Fruit fly (Drosophila melanogaster) whole organism, embryonic: Measurements from ENCODE around the gene CG6005.

Source experiments
- Ada2b ChIP-seq: fragments of 200-800 bp; sonication (Bioruptor generic); IDR thresholded peaks from 2 replicates; pipeline ENCODE4 v1.3.6; 2022; ENCODE audit warnings: missing biosample characterization, missing genetic modification characterization
- Aef1 ChIP-seq: fragments of 200-800 bp; sonication (Bioruptor generic); IDR thresholded peaks from 3 replicates; pipeline ENCODE4 v1.3.6; 2022; ENCODE audit warnings: missing biosample characterization, missing genetic modification characterization
- B-H2 ChIP-seq: fragments of 200-800 bp; sonication (Bioruptor generic); optimal IDR thresholded peaks from 2 replicates; lab custom pipeline; 2018; ENCODE audit warnings: missing biosample characterization, mild to moderate bottlenecking, missing genetic modification characterization
- Blimp-1 ChIP-seq: fragments of 200-800 bp; sonication (Bioruptor generic); optimal IDR thresholded peaks from 3 replicates; lab custom pipeline; 2018; ENCODE audit warnings: missing biosample characterization, missing genetic modification characterization, mild to moderate bottlenecking, moderate library complexity, missing genetic modification reagents
- CG10209 ChIP-seq: fragments of 200-800 bp; sonication (Bioruptor generic); optimal IDR thresholded peaks from 3 replicates; lab custom pipeline; 2017; ENCODE audit warnings: missing biosample characterization, mild to moderate bottlenecking, missing genetic modification characterization, missing genetic modification reagents
- CG11723 ChIP-seq: fragments of 200-800 bp; sonication (Bioruptor generic); optimal IDR thresholded peaks from 2 replicates; lab custom pipeline; 2017; ENCODE audit warnings: missing biosample characterization, mild to moderate bottlenecking, missing genetic modification characterization
- CG12391 ChIP-seq: fragments of 200-800 bp; sonication (Bioruptor generic); optimal IDR thresholded peaks from 3 replicates; lab custom pipeline; 2018; ENCODE audit warnings: missing biosample characterization, mild to moderate bottlenecking, missing genetic modification characterization, moderate library complexity
- CG13296 ChIP-seq: fragments of 200-800 bp; sonication (Bioruptor generic); optimal IDR thresholded peaks from 3 replicates; lab custom pipeline; 2018; ENCODE audit warnings: missing biosample characterization, mild to moderate bottlenecking, missing genetic modification characterization
- CG14014 ChIP-seq: fragments of 200-800 bp; sonication (Bioruptor generic); IDR thresholded peaks from 2 replicates; pipeline ENCODE4 v1.3.6; 2022; ENCODE audit warnings: missing biosample characterization, missing genetic modification characterization
- CG14667 ChIP-seq: fragments of 200-800 bp; sonication (Bioruptor generic); IDR thresholded peaks from 2 replicates; pipeline ENCODE4 v1.3.6; 2022; ENCODE audit warnings: missing biosample characterization, missing genetic modification characterization
- CG16863 ChIP-seq: fragments of 200-800 bp; sonication (Bioruptor generic); optimal IDR thresholded peaks from 3 replicates; lab custom pipeline; 2016; ENCODE audit warnings: missing biosample characterization, missing genetic modification characterization
- CG17359 ChIP-seq: fragments of 200-800 bp; sonication (Bioruptor generic); optimal IDR thresholded peaks from 3 replicates; lab custom pipeline; 2018; ENCODE audit warnings: missing biosample characterization, mild to moderate bottlenecking, missing genetic modification characterization, moderate library complexity
- CG33557 ChIP-seq: fragments of 200-800 bp; sonication (Bioruptor generic); optimal IDR thresholded peaks from 2 replicates; lab custom pipeline; 2019; ENCODE audit warnings: missing biosample characterization, mild to moderate bottlenecking, missing genetic modification characterization, moderate library complexity
- CG3407 ChIP-seq: fragments of 200-800 bp; sonication (Bioruptor generic); optimal IDR thresholded peaks from 2 replicates; lab custom pipeline; 2018; ENCODE audit warnings: missing biosample characterization, mild to moderate bottlenecking, missing genetic modification characterization
- CG34376 ChIP-seq: fragments of 200-800 bp; sonication (Bioruptor generic); optimal IDR thresholded peaks from 2 replicates; lab custom pipeline; 2018; ENCODE audit warnings: missing biosample characterization, mild to moderate bottlenecking, missing genetic modification characterization
- CG4424 ChIP-seq: fragments of 200-800 bp; sonication (Bioruptor generic); optimal IDR thresholded peaks from 3 replicates; lab custom pipeline; 2016; ENCODE audit warnings: missing biosample characterization, missing genetic modification characterization
- CG6791 ChIP-seq: fragments of 200-800 bp; sonication (Bioruptor generic); IDR thresholded peaks from 3 replicates; pipeline ENCODE4 v1.3.6; 2022; ENCODE audit warnings: missing biosample characterization, missing genetic modification characterization; ENCODE audit not compliant: partially characterized antibody
- CG7745 ChIP-seq: fragments of 200-800 bp; sonication (Bioruptor generic); optimal IDR thresholded peaks from 2 replicates; lab custom pipeline; 2018; ENCODE audit warnings: missing biosample characterization, mild to moderate bottlenecking, missing genetic modification characterization, moderate library complexity
- CG8290 ChIP-seq, 3 experiments: fragments of 200-800 bp; sonication (Bioruptor generic); optimal IDR thresholded peaks; 2 replicates each; lab custom pipeline; 2016 to 2019; ENCODE audit warnings: missing biosample characterization in 3 of 3, missing genetic modification characterization in 3 of 3, mild to moderate bottlenecking in 2 of 3, moderate library complexity in 1 of 3
- Fer1 ChIP-seq: fragments of 200-800 bp; sonication (Bioruptor generic); optimal IDR thresholded peaks from 2 replicates; lab custom pipeline; 2017; ENCODE audit warnings: missing biosample characterization, mild to moderate bottlenecking, missing genetic modification characterization
- Fer2 ChIP-seq: fragments of 200-800 bp; sonication (Bioruptor generic); optimal IDR thresholded peaks from 2 replicates; lab custom pipeline; 2018; ENCODE audit warnings: missing biosample characterization, mild to moderate bottlenecking, missing genetic modification characterization, moderate library complexity
- HLH54F ChIP-seq: fragments of 200-800 bp; sonication (Bioruptor generic); optimal IDR thresholded peaks from 3 replicates; lab custom pipeline; 2016; ENCODE audit warnings: missing biosample characterization, missing genetic modification characterization
- Hand ChIP-seq: fragments of 200-800 bp; sonication (Bioruptor generic); optimal IDR thresholded peaks from 2 replicates; lab custom pipeline; 2017; ENCODE audit warnings: mild to moderate bottlenecking, missing biosample characterization, missing genetic modification reagents, missing genetic modification characterization
- Jarid2 ChIP-seq: fragments of 200-800 bp; sonication (Bioruptor generic); optimal IDR thresholded peaks from 3 replicates; lab custom pipeline; 2017; ENCODE audit warnings: mild to moderate bottlenecking, missing biosample characterization, missing genetic modification reagents, missing genetic modification characterization
- NK7.1 ChIP-seq: fragments of 200-800 bp; sonication (Bioruptor generic); optimal IDR thresholded peaks from 3 replicates; lab custom pipeline; 2016; ENCODE audit warnings: missing biosample characterization, missing genetic modification characterization
- Nf-YC ChIP-seq: fragments of 200-800 bp; optimal IDR thresholded peaks from 3 replicates; lab custom pipeline; 2019; ENCODE audit warnings: missing biosample characterization, mild to moderate bottlenecking, missing genetic modification characterization, moderate library complexity
- Side ChIP-seq: fragments of 200-800 bp; sonication (Bioruptor generic); optimal IDR thresholded peaks from 2 replicates; lab custom pipeline; 2016; ENCODE audit warnings: missing biosample characterization, missing genetic modification characterization
- Sox102F ChIP-seq: fragments of 200-800 bp; sonication (Bioruptor generic); optimal IDR thresholded peaks from 2 replicates; lab custom pipeline; 2018; ENCODE audit warnings: missing biosample characterization, mild to moderate bottlenecking, missing genetic modification characterization, moderate library complexity
- Spps ChIP-seq: fragments of 200-800 bp; sonication (Bioruptor generic); optimal IDR thresholded peaks from 2 replicates; lab custom pipeline; 2018; ENCODE audit warnings: missing biosample characterization, mild to moderate bottlenecking, missing genetic modification characterization
- amos ChIP-seq: fragments of 200-800 bp; sonication (Bioruptor generic); IDR thresholded peaks from 2 replicates; pipeline ENCODE4 v1.3.6; 2022; ENCODE audit warnings: missing biosample characterization, missing genetic modification characterization; ENCODE audit not compliant: partially characterized antibody
- aop ChIP-seq: fragments of 200-800 bp; sonication (Bioruptor generic); IDR thresholded peaks from 2 replicates; pipeline ENCODE4 v1.3.6; 2022; ENCODE audit warnings: missing biosample characterization, missing genetic modification characterization
- cad ChIP-seq: fragments of >200 bp; optimal IDR thresholded peaks from 2 replicates; lab custom pipeline; 2017; ENCODE audit warnings: missing biosample characterization, missing genetic modification characterization
- chif ChIP-seq, 2 experiments: fragments of 200-800 bp; sonication (Bioruptor generic); optimal IDR thresholded peaks; 3 replicates each; lab custom pipeline; 2016; ENCODE audit warnings: missing biosample characterization in 2 of 2, missing genetic modification characterization in 2 of 2
- crc ChIP-seq: fragments of 200-800 bp; sonication (Bioruptor generic); optimal IDR thresholded peaks from 2 replicates; lab custom pipeline; 2016; ENCODE audit warnings: missing biosample characterization, missing genetic modification characterization
- crp ChIP-seq, 2 experiments: fragments of 200-800 bp; sonication (Bioruptor generic); optimal IDR thresholded peaks; 2 replicates in 1 of 2; 3 replicates in 1 of 2; lab custom pipeline; 2017; ENCODE audit warnings: missing biosample characterization in 2 of 2, missing genetic modification characterization in 2 of 2, mild to moderate bottlenecking in 1 of 2, moderate library complexity in 1 of 2
- danr ChIP-seq: fragments of 200-800 bp; sonication (Bioruptor generic); IDR thresholded peaks from 2 replicates; pipeline ENCODE4 v1.3.6; 2022; ENCODE audit warnings: missing biosample characterization, missing genetic modification characterization
- dm ChIP-seq: fragments of 200-800 bp; sonication (Bioruptor generic); optimal IDR thresholded peaks from 3 replicates; lab custom pipeline; 2016; ENCODE audit warnings: missing biosample characterization, missing genetic modification characterization
- kah ChIP-seq: fragments of 200-800 bp; sonication (Bioruptor generic); optimal IDR thresholded peaks from 2 replicates; lab custom pipeline; 2018; ENCODE audit warnings: missing biosample characterization, mild to moderate bottlenecking, missing genetic modification characterization
- lola ChIP-seq, 3 experiments: fragments of >200 bp in 2 of 3; fragments of 200-800 bp in 1 of 3; sonication (Bioruptor generic) in 1 of 3; optimal IDR thresholded peaks; 2 replicates each; lab custom pipeline; 2017 to 2019; ENCODE audit warnings: missing biosample characterization in 3 of 3, missing genetic modification characterization in 3 of 3, mild to moderate bottlenecking in 1 of 3, moderate library complexity in 1 of 3
- lov ChIP-seq, 2 experiments: fragments of 200-800 bp in 1 of 2; fragments of >200 bp in 1 of 2; sonication (Bioruptor generic) in 1 of 2; IDR thresholded peaks in 1 of 2; optimal IDR thresholded peaks in 1 of 2; 2 replicates in 1 of 2; 3 replicates in 1 of 2; pipeline versions ENCODE4 v1.3.6 to Lab custom; 2017 to 2022; ENCODE audit warnings: missing biosample characterization in 1 of 2, missing genetic modification characterization in 1 of 2
- luna ChIP-seq: fragments of 200-800 bp; sonication (Bioruptor generic); optimal IDR thresholded peaks from 2 replicates; lab custom pipeline; 2016; ENCODE audit warnings: missing biosample characterization, missing genetic modification characterization
- p53 ChIP-seq: fragments of 200-800 bp; sonication (Bioruptor generic); optimal IDR thresholded peaks from 2 replicates; lab custom pipeline; 2016; ENCODE audit warnings: missing biosample characterization, missing genetic modification characterization
- pnt ChIP-seq: fragments of 200-800 bp; sonication (Bioruptor generic); optimal IDR thresholded peaks from 3 replicates; lab custom pipeline; 2016; ENCODE audit warnings: missing biosample characterization, missing genetic modification characterization
- sim ChIP-seq: fragments of 200-800 bp; sonication (Bioruptor generic); IDR thresholded peaks from 2 replicates; pipeline ENCODE4 v1.3.6; 2022; ENCODE audit warnings: missing biosample characterization, missing genetic modification characterization
- sima ChIP-seq: fragments of 200-800 bp; sonication (Bioruptor generic); optimal IDR thresholded peaks from 2 replicates; lab custom pipeline; 2016; ENCODE audit warnings: missing biosample characterization, missing genetic modification characterization
- slp2 ChIP-seq: fragments of 200-800 bp; sonication (Bioruptor generic); optimal IDR thresholded peaks from 2 replicates; lab custom pipeline; 2016; ENCODE audit warnings: missing biosample characterization, missing genetic modification characterization
- trh ChIP-seq: fragments of 200-800 bp; sonication (Bioruptor generic); optimal IDR thresholded peaks from 2 replicates; lab custom pipeline; 2016; ENCODE audit warnings: missing biosample characterization, missing genetic modification characterization
- zf30C ChIP-seq: fragments of 200-800 bp; sonication (Bioruptor generic); optimal IDR thresholded peaks from 3 replicates; lab custom pipeline; 2018; ENCODE audit warnings: missing biosample characterization, mild to moderate bottlenecking, missing genetic modification characterization

CG6005 gene

dm6 chr3R:18983614-18984185, 40.1 kb downstream of the CG6005 start, which contains the start of the genes snRNP-U1-C and gukh (continued):
- TF ChIP-seq CG12391 (tag; lab: Kevin White, UChicago) (peak; percentile 92), CG14667 (GFP tag; lab: Robert Waterston, UW) (peak; percentile 67), lola (GFP tag; optimal IDR thresholded peaks at IDR 0.05; lab: Kevin White, UChicago) (peak in 1 of 3 experiments; percentile 70), sim (0 out of 2 replicates have a peak, but pooled peaks have one; percentile 24), CG33557 (GFP tag; lab: Kevin White, UChicago) (peak; percentile 38), crp (GFP tag; optimal IDR thresholded peaks at IDR 0.05; lab: Kevin White, UChicago) (peak in 1 of 2 experiments; percentile 58), zf30C (no peak), Jarid2 (peak; percentile 98), slp2 (GFP tag; lab: Kevin White, UChicago) (no peak), cad (GFP tag; lab: Kevin White, UChicago) (no peak), kah (GFP tag; lab: Kevin White, UChicago) (no peak), CG14014 (GFP tag; lab: Robert Waterston, UW) (peak; percentile 92), crc (GFP tag; lab: Kevin White, UChicago) (no peak), CG13296 (GFP tag; lab: Kevin White, UChicago) (peak; percentile 74), trh (GFP tag; lab: Kevin White, UChicago) (peak; percentile 61), Sox102F (GFP tag; lab: Kevin White, UChicago) (peak; percentile 84), CG10209 (GFP tag; lab: Kevin White, UChicago) (peak; percentile 78), amos (peak; percentile 63), Ada2b (peak; percentile 87), danr (GFP tag; lab: Robert Waterston, UW) (peak; percentile 32; the same call in 1 of the 2 replicates), pnt (GFP tag; lab: Kevin White, UChicago) (peak; percentile 36), chif (GFP tag; optimal IDR thresholded peaks at IDR 0.05; lab: Kevin White, UChicago) (peak in 1 of 2 experiments; percentile 40), CG4424 (GFP tag; lab: Kevin White, UChicago) (peak; percentile 76), CG34376 (GFP tag; lab: Kevin White, UChicago) (peak; percentile 30), Fer1 (peak; percentile 80), Hand (GFP tag; lab: Kevin White, UChicago) (peak; percentile 56), sima (no peak), CG17359 (peak; percentile 80), CG7745 (tag; lab: Kevin White, UChicago) (no peak), Blimp-1 (GFP tag; lab: Kevin White, UChicago) (peak; percentile 77), Aef1 (GFP tag; lab: Robert Waterston, UW) (no peak; the same call in 2 of the 3 replicates), Spps (tag; lab: Kevin White, UChicago) (peak; percentile 50), CG3407 (GFP tag; lab: Kevin White, UChicago) (no peak), luna (no peak), CG8290 (GFP tag; optimal IDR thresholded peaks at IDR 0.05; lab: Kevin White, UChicago) (peak; percentile 76), CG8290 (tag; optimal IDR thresholded peaks at IDR 0.05; lab: Kevin White, UChicago) (peak in 1 of 2 experiments; percentile 91), HLH54F (GFP tag; lab: Kevin White, UChicago) (peak; percentile 44), Side (GFP tag; lab: Kevin White, UChicago) (peak; percentile 25), dm (GFP tag; lab: Kevin White, UChicago) (peak; percentile 45), NK7.1 (GFP tag; lab: Kevin White, UChicago) (no peak), lov (optimal IDR thresholded peaks at IDR 0.05; lab: Kevin White, UChicago) (no peak), lov (GFP tag; IDR thresholded peaks at IDR 0.05; lab: Robert Waterston, UW) (0 out of 3 replicates have a peak, but pooled peaks have one; percentile 32), Nf-YC (peak; percentile 74), aop (peak; percentile 58), p53 (GFP tag; lab: Kevin White, UChicago) (peak; percentile 40), Fer2 (peak; percentile 65), CG6791 (peak; percentile 39; the same call in 2 of the 3 replicates), CG16863 (peak; percentile 11), CG11723 (GFP tag; lab: Kevin White, UChicago) (peak; percentile 65), B-H2 (peak; percentile 87)
